Worm (Caenorhabditis elegans) whole organism, L4 larva: ENCODE results near the gene die-1.

ENCODE experiments used
- F10B5.3 ChIP-seq: sonication (generic microtip); optimal IDR thresholded peaks from 2 replicates; lab custom pipeline; 2016; ENCODE audit warnings: mild to moderate bottlenecking, missing genetic modification characterization, missing compliant biosample characterization
- F37D6.2 ChIP-seq: sonication (generic microtip); optimal IDR thresholded peaks from 2 replicates; lab custom pipeline; 2016; ENCODE audit warnings: mild to moderate bottlenecking, missing genetic modification characterization, missing compliant biosample characterization
- F49E8.2 ChIP-seq: sonication (generic microtip); optimal IDR thresholded peaks from 2 replicates; lab custom pipeline; 2016; ENCODE audit warnings: missing compliant biosample characterization, mild to moderate bottlenecking, missing genetic modification characterization, borderline replicate concordance
- T26A8.4 ChIP-seq: fragments of 200-800 bp; sonication (Bioruptor generic); IDR thresholded peaks from 2 replicates; pipeline ENCODE4 v1.3.6; 2022; ENCODE audit warnings: missing genetic modification characterization, missing compliant biosample characterization
- Y105C5A.15 ChIP-seq: fragments of 200-800 bp; sonication (Bioruptor generic); IDR thresholded peaks from 2 replicates; pipeline ENCODE4 v1.3.6; 2022; ENCODE audit warnings: missing genetic modification characterization, missing compliant biosample characterization
- Y48G9A.11 ChIP-seq: fragments of 200-800 bp; sonication (Bioruptor generic); IDR thresholded peaks from 2 replicates; pipeline ENCODE4 v1.3.6; 2022; ENCODE audit warnings: missing genetic modification reagents, missing genetic modification characterization, missing compliant biosample characterization
- Y75B8A.6 ChIP-seq: fragments of 200-800 bp; sonication (Bioruptor generic); IDR thresholded peaks from 2 replicates; pipeline ENCODE4 v1.3.6; 2022; ENCODE audit warnings: missing genetic modification reagents, missing genetic modification characterization, missing compliant biosample characterization
- ZK546.5 ChIP-seq, 2 experiments: sonication (generic microtip); optimal IDR thresholded peaks; 2 replicates each; lab custom pipeline; 2017; ENCODE audit warnings: missing biosample characterization in 2 of 2, missing genetic modification characterization in 2 of 2
- aha-1 ChIP-seq: fragments of 150-350 bp; peaks from one replicate; lab custom pipeline; 2014; ENCODE audit warnings: missing biosample characterization, missing genetic modification characterization
- ama-1 ChIP-seq: fragments of 150-350 bp; optimal IDR thresholded peaks from 2 replicates; lab custom pipeline; 2014; ENCODE audit warnings: inconsistent platforms, mixed read lengths
- ceh-32 ChIP-seq: sonication (generic microtip); optimal IDR thresholded peaks from 2 replicates; lab custom pipeline; 2016; ENCODE audit warnings: mild to moderate bottlenecking, missing genetic modification characterization, missing compliant biosample characterization; ENCODE audit not compliant: poor library complexity
- ceh-44 ChIP-seq: fragments of 200-800 bp; sonication (Bioruptor generic); IDR thresholded peaks from 2 replicates; pipeline ENCODE4 v1.3.6; 2022; ENCODE audit warnings: missing genetic modification reagents, missing genetic modification characterization, missing compliant biosample characterization
- daf-16 ChIP-seq, 3 experiments: sonication (generic microtip); optimal IDR thresholded peaks; 2 replicates each; lab custom pipeline; 2016 to 2017; ENCODE audit warnings: missing genetic modification characterization in 3 of 3, missing genetic modification reagents in 3 of 3, mild to moderate bottlenecking in 2 of 3, missing compliant biosample characterization in 2 of 3, missing biosample characterization in 1 of 3, moderate library complexity in 1 of 3
- dmd-6 ChIP-seq: fragments of 200-800 bp; sonication (Bioruptor generic); IDR thresholded peaks from 2 replicates; pipeline ENCODE4 v1.3.6; 2022; ENCODE audit warnings: missing genetic modification reagents, missing genetic modification characterization, missing compliant biosample characterization
- dmd-8 ChIP-seq: fragments of 200-800 bp; sonication (Bioruptor generic); IDR thresholded peaks from 2 replicates; pipeline ENCODE4 v1.3.6; 2022; ENCODE audit warnings: missing genetic modification characterization, missing compliant biosample characterization
- fkh-10 ChIP-seq: fragments of 150-350 bp; optimal IDR thresholded peaks from 2 replicates; lab custom pipeline; 2014; ENCODE audit warnings: missing biosample characterization, missing genetic modification reagents, missing genetic modification characterization
- fos-1 ChIP-seq: fragments of 150-350 bp; optimal IDR thresholded peaks from 2 replicates; lab custom pipeline; 2014; ENCODE audit warnings: missing biosample characterization, missing genetic modification characterization
- gei-8 ChIP-seq: fragments of 200-800 bp; sonication (Bioruptor generic); optimal IDR thresholded peaks from 2 replicates; lab custom pipeline; 2018; ENCODE audit warnings: mild to moderate bottlenecking, missing genetic modification characterization, missing compliant biosample characterization
- hlh-11 ChIP-seq: fragments of 200-800 bp; sonication (Bioruptor generic); optimal IDR thresholded peaks from 2 replicates; lab custom pipeline; 2018; ENCODE audit warnings: mild to moderate bottlenecking, missing genetic modification characterization, missing compliant biosample characterization
- jun-1 ChIP-seq: fragments of 150-350 bp; optimal IDR thresholded peaks from 2 replicates; lab custom pipeline; 2014; ENCODE audit warnings: missing biosample characterization, missing genetic modification reagents, missing genetic modification characterization
- lin-15B ChIP-seq: fragments of 150-350 bp; sonication (generic microtip); optimal IDR thresholded peaks from 3 replicates; lab custom pipeline; 2014; ENCODE audit warnings: missing biosample characterization, missing genetic modification characterization
- lin-38 ChIP-seq: fragments of 200-800 bp; sonication (Bioruptor generic); IDR thresholded peaks from 2 replicates; pipeline ENCODE4 v1.3.6; 2022; ENCODE audit warnings: missing genetic modification reagents, missing genetic modification characterization, missing compliant biosample characterization
- lin-39 ChIP-seq: fragments of 150-350 bp; optimal IDR thresholded peaks from 2 replicates; lab custom pipeline; 2014; ENCODE audit warnings: missing biosample characterization, missing genetic modification reagents, missing genetic modification characterization
- madf-9 ChIP-seq: fragments of 200-800 bp; sonication (Bioruptor generic); conservative IDR thresholded peaks from 2 replicates; pipeline ENCODE4 v1.3.6; 2022; ENCODE audit warnings: missing genetic modification reagents, missing genetic modification characterization, missing compliant biosample characterization
- mdl-1 ChIP-seq, 2 experiments: fragments of 150-350 bp in 1 of 2; sonication (generic microtip) in 1 of 2; optimal IDR thresholded peaks; 2 replicates each; lab custom pipeline; 2014 to 2017; ENCODE audit warnings: missing biosample characterization in 2 of 2, missing genetic modification characterization in 2 of 2
- mdt-29 ChIP-seq: fragments of 200-800 bp; sonication (Bioruptor generic); IDR thresholded peaks from 2 replicates; pipeline ENCODE4 v1.3.6; 2022; ENCODE audit warnings: missing genetic modification reagents, missing genetic modification characterization, missing compliant biosample characterization
- mxl-3 ChIP-seq: fragments of 200-800 bp; sonication (Bioruptor generic); optimal IDR thresholded peaks from 2 replicates; lab custom pipeline; 2018; ENCODE audit warnings: mild to moderate bottlenecking, missing genetic modification characterization, missing compliant biosample characterization
- nhr-237 ChIP-seq: sonication (generic microtip); optimal IDR thresholded peaks from 2 replicates; lab custom pipeline; 2017; ENCODE audit warnings: missing biosample characterization, missing genetic modification characterization
- nhr-41 ChIP-seq: fragments of 200-800 bp; sonication (Bioruptor generic); IDR thresholded peaks from 2 replicates; pipeline ENCODE4 v1.3.6; 2022; ENCODE audit warnings: missing genetic modification reagents, missing genetic modification characterization, missing compliant biosample characterization
- nhr-42 ChIP-seq: fragments of 200-800 bp; sonication (Bioruptor generic); IDR thresholded peaks from 2 replicates; pipeline ENCODE4 v1.3.6; 2022; ENCODE audit warnings: missing genetic modification characterization, missing compliant biosample characterization
- pqm-1 ChIP-seq: sonication (generic microtip); optimal IDR thresholded peaks from 2 replicates; lab custom pipeline; 2017; ENCODE audit warnings: missing biosample characterization, missing genetic modification characterization
- rbr-2 ChIP-seq: sonication (generic microtip); optimal IDR thresholded peaks from 2 replicates; lab custom pipeline; 2016; ENCODE audit warnings: missing genotype, missing genetic modification characterization, missing compliant biosample characterization
- saeg-2 ChIP-seq: fragments of 200-800 bp; sonication (Bioruptor generic); IDR thresholded peaks from 2 replicates; pipeline ENCODE4 v1.3.6; 2022; ENCODE audit warnings: missing genetic modification reagents, missing genetic modification characterization, missing compliant biosample characterization
- set-16 ChIP-seq: fragments of 200-800 bp; sonication (Bioruptor generic); IDR thresholded peaks from 2 replicates; pipeline ENCODE4 v1.3.6; 2022; ENCODE audit warnings: missing genetic modification reagents, missing genetic modification characterization, missing compliant biosample characterization
- snpc-4 ChIP-seq: fragments of 150-350 bp; optimal IDR thresholded peaks from 2 replicates; lab custom pipeline; 2014; ENCODE audit warnings: missing biosample characterization, missing genetic modification characterization
- tag-97 ChIP-seq: fragments of 200-800 bp; sonication (Bioruptor generic); IDR thresholded peaks from 2 replicates; pipeline ENCODE4 v1.3.6; 2022; ENCODE audit warnings: missing genetic modification characterization, missing compliant biosample characterization
- unc-39 ChIP-seq: sonication (generic microtip); optimal IDR thresholded peaks from 2 replicates; lab custom pipeline; 2017; ENCODE audit warnings: missing biosample characterization, missing genetic modification characterization
- unc-62 ChIP-seq, 3 experiments: fragments of 150-350 bp in 1 of 3; sonication (generic microtip); optimal IDR thresholded peaks in 2 of 3; peaks in 1 of 3; 1 replicate in 1 of 3; 2 replicates in 2 of 3; lab custom pipeline; 2014 to 2017; ENCODE audit warnings: missing biosample characterization in 3 of 3, missing genetic modification characterization in 3 of 3, missing genetic modification reagents in 3 of 3, missing genotype in 1 of 3
- vab-7 ChIP-seq: fragments of 200-800 bp; sonication (Bioruptor generic); IDR thresholded peaks from 2 replicates; pipeline ENCODE4 v1.3.6; 2022; ENCODE audit warnings: missing genetic modification reagents, missing genetic modification characterization, missing compliant biosample characterization
- zag-1 ChIP-seq: fragments of 150-350 bp; optimal IDR thresholded peaks from 2 replicates; lab custom pipeline; 2014; ENCODE audit warnings: missing biosample characterization, missing genetic modification characterization
- zfp-3 ChIP-seq: fragments of 200-800 bp; sonication (Bioruptor generic); conservative IDR thresholded peaks from 2 replicates; pipeline ENCODE4 v1.3.6; 2022; ENCODE audit warnings: missing genetic modification reagents, missing genetic modification characterization, missing compliant biosample characterization
- zip-11 ChIP-seq: fragments of 200-800 bp; sonication (Bioruptor generic); IDR thresholded peaks from 2 replicates; pipeline ENCODE4 v1.3.6; 2022; ENCODE audit warnings: missing genetic modification characterization, missing compliant biosample characterization

die-1 gene

ce11 chrII:10067817-10068216, at the start of gene die-1:
Gene die-1, minus strand, starts transcription at chrII:10067917.
- no peak for TF ChIP-seq lin-39 (tag; lab: Kevin White, UChicago)
- TF ChIP-seq zfp-3 (GFP tag; lab: Robert Waterston, UW): no peak
- TF ChIP-seq, all 104 proteins: peak for 0

ce11 chrII:10116690-10117089, 49.0 kb upstream of the die-1 start:
- no peak for TF ChIP-seq mdt-29 (GFP tag; lab: Robert Waterston, UW)
- no peak for TF ChIP-seq F49E8.2 (tag; lab: Kevin White, UChicago)
- TF ChIP-seq hlh-11: no peak
- TF ChIP-seq snpc-4: no peak
- TF ChIP-seq aha-1 (tag; lab: Kevin White, UChicago): peak; percentile 54
- TF ChIP-seq set-16 (GFP tag; lab: Robert Waterston, UW): peak; percentile 66
- TF ChIP-seq mdl-1 (tag; optimal IDR thresholded peaks at IDR 0.05; lab: Kevin White, UChicago): no peak
- no peak for TF ChIP-seq ZK546.5 (tag; optimal IDR thresholded peaks at IDR 0.05; lab: Kevin White, UChicago)
- TF ChIP-seq Y105C5A.15 (GFP tag; lab: Robert Waterston, UW): no peak
- no peak for TF ChIP-seq lin-15B (tag; lab: Kevin White, UChicago)

DNA sequence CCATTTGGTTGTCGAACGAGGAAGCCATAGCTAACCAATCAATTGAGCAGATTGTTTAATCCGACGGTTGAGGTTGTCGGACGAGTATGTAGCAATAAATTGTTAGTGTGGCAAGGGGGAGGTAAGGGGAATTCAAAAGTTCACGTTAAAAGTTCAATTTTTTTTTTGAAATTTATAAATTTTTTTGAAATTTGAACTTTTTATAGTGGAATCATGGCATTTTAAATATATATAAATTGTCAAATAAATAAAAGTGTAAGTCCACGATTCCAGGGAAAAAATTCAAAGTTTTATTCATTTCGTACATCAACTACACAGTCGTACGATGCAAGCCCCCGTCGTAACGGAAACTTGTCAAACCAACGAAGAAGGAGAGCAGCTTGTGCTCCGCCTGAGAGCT, 40.7 kb upstream of the die-1 start, which contains the start of the genes ZK945.7 and ZK945.8:
Gene ZK945.7, minus strand, starts transcription at position 101 of the 400 bp plus-strand sequence.
Gene ZK945.8, plus strand, starts transcription at position 275 of the 400 bp plus-strand sequence.
- no peak for TF ChIP-seq unc-39
- TF ChIP-seq nhr-41 (GFP tag; lab: Robert Waterston, UW): no peak
- TF ChIP-seq T26A8.4 (GFP tag; lab: Robert Waterston, UW): no peak
- TF ChIP-seq ama-1: no peak
- no peak for TF ChIP-seq pqm-1 (tag; lab: Kevin White, UChicago)
- no peak for TF ChIP-seq nhr-237 (tag; lab: Kevin White, UChicago)
- TF ChIP-seq unc-62 (GFP tag; optimal IDR thresholded peaks at IDR 0.05 in 1 of 2; lab: Kevin White, UChicago): no peak
- no peak for TF ChIP-seq unc-62 (tag; optimal IDR thresholded peaks at IDR 0.05; lab: Kevin White, UChicago)
- TF ChIP-seq fos-1 (tag; lab: Kevin White, UChicago): no peak
- TF ChIP-seq rbr-2: no peak
- TF ChIP-seq vab-7 (GFP tag; lab: Robert Waterston, UW): no peak
- no peak for TF ChIP-seq F10B5.3
- TF ChIP-seq dmd-6 (GFP tag; lab: Robert Waterston, UW): no peak
- no peak for TF ChIP-seq mxl-3 (GFP tag; lab: Kevin White, UChicago)
- TF ChIP-seq jun-1 (tag; lab: Kevin White, UChicago): no peak
- TF ChIP-seq, all 104 proteins: peak for 0

ce11 chrII:10106870-10107269, 39.2 kb upstream of the die-1 start, which contains the start of gene ZK945.6:
Gene ZK945.6, minus strand, starts transcription at chrII:10106970.
- TF ChIP-seq dmd-8 (GFP tag; lab: Robert Waterston, UW) (no peak), Y48G9A.11 (no peak), F37D6.2 (tag; lab: Kevin White, UChicago) (no peak)

- TF ChIP-seq madf-9 (GFP tag; lab: Robert Waterston, UW) (no peak), daf-16 (GFP tag; optimal IDR thresholded peaks at IDR 0.05; lab: Kevin White, UChicago) (no peak), daf-16 (tag; optimal IDR thresholded peaks at IDR 0.05; lab: Kevin White, UChicago) (no peak), Y75B8A.6 (no peak), zag-1 (tag; lab: Kevin White, UChicago) (no peak), gei-8 (GFP tag; lab: Kevin White, UChicago) (no peak), tag-97 (GFP tag; lab: Robert Waterston, UW) (no peak), nhr-42 (GFP tag; lab: Robert Waterston, UW) (no peak), zip-11 (GFP tag; lab: Robert Waterston, UW) (no peak), fkh-10 (GFP tag; lab: Kevin White, UChicago) (no peak), zfp-3 (GFP tag; lab: Robert Waterston, UW) (no peak), saeg-2 (GFP tag; lab: Robert Waterston, UW) (no peak), ceh-32 (tag; lab: Kevin White, UChicago) (no peak), T26A8.4 (GFP tag; lab: Robert Waterston, UW) (no peak), lin-38 (no peak), ceh-44 (GFP tag; lab: Robert Waterston, UW) (no peak), ama-1 (no peak), Y105C5A.15 (GFP tag; lab: Robert Waterston, UW) (no peak), vab-7 (GFP tag; lab: Robert Waterston, UW) (no peak), dmd-8 (GFP tag; lab: Robert Waterston, UW) (no peak), dmd-6 (GFP tag; lab: Robert Waterston, UW) (no peak)
Observed at ce11 chrII:10105604-10106003, 37.9 kb upstream of the die-1 start, which contains the start of gene ZK945.4. Gene ZK945.4, minus strand, starts transcription at chrII:10105704.
